Fruit fly (Drosophila melanogaster) S2 (cell line): ENCODE measurements around the gene Alp1.

Experiments used
- CG8478 ChIP-seq: fragments of >200 bp; optimal IDR thresholded peaks from 2 replicates; lab custom pipeline; 2018
- CTCF ChIP-seq, 2 experiments: fragments of >200 bp; optimal IDR thresholded peaks; 2 replicates each; lab custom pipeline; 2018

- TF ChIP-seq CG8478 (lab: Kevin White, UChicago): no peak
- no peak for TF ChIP-seq CTCF (optimal IDR thresholded peaks at IDR 0.05; lab: Kevin White, UChicago)
Measured at dm6 chr3L:21465261-21466112, 20.9 kb upstream of the Alp1 start.
